Worm (Caenorhabditis elegans): Measurements from ENCODE around the gene B0280.2.

The B0280.2 gene

ce11 chrIII:7124364-7124763 lies at the start of gene B0280.2:
B0280.2 (plus strand) TSS chrIII:7124664.
- TF ChIP-seq flt-1 (GFP tag; IDR thresholded peaks at IDR 0.05) (no peak), ref-1 (GFP tag; conservative IDR thresholded peaks at IDR 0.05) (no peak), ztf-23 (GFP tag; IDR thresholded peaks at IDR 0.05) (no peak), cog-1 (tag; optimal IDR thresholded peaks at IDR 0.05) (no peak), T22C8.4 (GFP tag; IDR thresholded peaks at IDR 0.05) (no peak), med-1 (GFP tag; optimal IDR thresholded peaks at IDR 0.05; ENCODE audit: insufficient read depth) (no peak), klf-2 (GFP tag; conservative IDR thresholded peaks at IDR 0.05) (no peak), tab-1 (GFP tag; IDR thresholded peaks at IDR 0.05) (no peak), ztf-29 (GFP tag; IDR thresholded peaks at IDR 0.05) (no peak)

- no peak for TF ChIP-seq med-1 (GFP tag; optimal IDR thresholded peaks at IDR 0.05; ENCODE audit: insufficient read depth)
- no peak for TF ChIP-seq T22C8.4 (GFP tag; IDR thresholded peaks at IDR 0.05)
- TF ChIP-seq cog-1 (tag; optimal IDR thresholded peaks at IDR 0.05) = no peak
- no peak for TF ChIP-seq flt-1 (GFP tag; IDR thresholded peaks at IDR 0.05)
- no peak for TF ChIP-seq klf-2 (GFP tag; conservative IDR thresholded peaks at IDR 0.05)
- TF ChIP-seq tab-1 (GFP tag; IDR thresholded peaks at IDR 0.05) = no peak
- no peak for TF ChIP-seq ref-1 (GFP tag; conservative IDR thresholded peaks at IDR 0.05)
- TF ChIP-seq ztf-23 (GFP tag; IDR thresholded peaks at IDR 0.05) = no peak
Observed at ce11 chrIII:7076386-7076785, 48.1 kb upstream of the B0280.2 start, which contains the start of gene ZK418.13. ZK418.13 (minus strand) TSS chrIII:7076486.

- TF ChIP-seq ref-1 (GFP tag; conservative IDR thresholded peaks at IDR 0.05) (no peak), klf-2 (GFP tag; conservative IDR thresholded peaks at IDR 0.05) (no peak), T22C8.4 (GFP tag; IDR thresholded peaks at IDR 0.05) (no peak), tab-1 (GFP tag; IDR thresholded peaks at IDR 0.05) (no peak), ztf-29 (GFP tag; IDR thresholded peaks at IDR 0.05) (no peak), flt-1 (GFP tag; IDR thresholded peaks at IDR 0.05) (no peak), ztf-23 (GFP tag; IDR thresholded peaks at IDR 0.05) (no peak)
Observed at ce11 chrIII:7078737-7079136, 45.7 kb upstream of the B0280.2 start, which contains the start of gene ZK418.6. ZK418.6 (minus strand) TSS chrIII:7078837.

ce11 chrIII:7080689-7081088 lies 43.8 kb upstream of the B0280.2 start, which contains the start of gene ZK418.7:
ZK418.7 (minus strand) TSS chrIII:7080789.
- TF ChIP-seq med-1 (GFP tag; optimal IDR thresholded peaks at IDR 0.05; ENCODE audit: insufficient read depth) (no peak), ztf-29 (GFP tag; IDR thresholded peaks at IDR 0.05) (no peak), tab-1 (GFP tag; IDR thresholded peaks at IDR 0.05) (no peak), T22C8.4 (GFP tag; IDR thresholded peaks at IDR 0.05) (no peak), ztf-23 (GFP tag; IDR thresholded peaks at IDR 0.05) (no peak), flt-1 (GFP tag; IDR thresholded peaks at IDR 0.05) (no peak), ref-1 (GFP tag; conservative IDR thresholded peaks at IDR 0.05) (no peak), cog-1 (tag; optimal IDR thresholded peaks at IDR 0.05) (no peak), klf-2 (GFP tag; conservative IDR thresholded peaks at IDR 0.05) (no peak)

ce11 chrIII:7081488-7081887 lies 43.0 kb upstream of the B0280.2 start:
- no peak for TF ChIP-seq tab-1 (GFP tag; IDR thresholded peaks at IDR 0.05)
- TF ChIP-seq flt-1 (GFP tag; IDR thresholded peaks at IDR 0.05) = no peak
- no peak for TF ChIP-seq cog-1 (tag; optimal IDR thresholded peaks at IDR 0.05)
- TF ChIP-seq med-1 (GFP tag; optimal IDR thresholded peaks at IDR 0.05; ENCODE audit: insufficient read depth) = no peak
- TF ChIP-seq T22C8.4 (GFP tag; IDR thresholded peaks at IDR 0.05) = no peak

- TF ChIP-seq ztf-23 (GFP tag; IDR thresholded peaks at IDR 0.05) = no peak
- TF ChIP-seq klf-2 (GFP tag; conservative IDR thresholded peaks at IDR 0.05) = no peak
- no peak for TF ChIP-seq cog-1 (tag; optimal IDR thresholded peaks at IDR 0.05)
- TF ChIP-seq T22C8.4 (GFP tag; IDR thresholded peaks at IDR 0.05) = no peak
- TF ChIP-seq med-1 (GFP tag; optimal IDR thresholded peaks at IDR 0.05; ENCODE audit: insufficient read depth) = no peak
- TF ChIP-seq tab-1 (GFP tag; IDR thresholded peaks at IDR 0.05) = no peak
- no peak for TF ChIP-seq flt-1 (GFP tag; IDR thresholded peaks at IDR 0.05)
- no peak for TF ChIP-seq ref-1 (GFP tag; conservative IDR thresholded peaks at IDR 0.05)
- TF ChIP-seq ztf-29 (GFP tag; IDR thresholded peaks at IDR 0.05) = no peak
Observed at ce11 chrIII:7083106-7083505, 41.4 kb upstream of the B0280.2 start.

- no peak for TF ChIP-seq cog-1 (tag; optimal IDR thresholded peaks at IDR 0.05)
- no peak for TF ChIP-seq med-1 (GFP tag; optimal IDR thresholded peaks at IDR 0.05; ENCODE audit: insufficient read depth)
- no peak for TF ChIP-seq ztf-23 (GFP tag; IDR thresholded peaks at IDR 0.05)
- no peak for TF ChIP-seq ztf-29 (GFP tag; IDR thresholded peaks at IDR 0.05)
- TF ChIP-seq tab-1 (GFP tag; IDR thresholded peaks at IDR 0.05) = no peak
- TF ChIP-seq ref-1 (GFP tag; conservative IDR thresholded peaks at IDR 0.05) = no peak
- TF ChIP-seq T22C8.4 (GFP tag; IDR thresholded peaks at IDR 0.05) = no peak
Observed at ce11 chrIII:7084908-7085307, 39.6 kb upstream of the B0280.2 start, which contains the start of gene tofu-7. tofu-7 (minus strand) TSS chrIII:7085018.

- no peak for TF ChIP-seq ref-1 (GFP tag; conservative IDR thresholded peaks at IDR 0.05)
- TF ChIP-seq klf-2 (GFP tag; conservative IDR thresholded peaks at IDR 0.05) = no peak
- no peak for TF ChIP-seq tab-1 (GFP tag; IDR thresholded peaks at IDR 0.05)
- TF ChIP-seq cog-1 (tag; optimal IDR thresholded peaks at IDR 0.05) = no peak
- TF ChIP-seq flt-1 (GFP tag; IDR thresholded peaks at IDR 0.05) = no peak
- TF ChIP-seq T22C8.4 (GFP tag; IDR thresholded peaks at IDR 0.05) = no peak
- TF ChIP-seq ztf-29 (GFP tag; IDR thresholded peaks at IDR 0.05) = no peak
- no peak for TF ChIP-seq med-1 (GFP tag; optimal IDR thresholded peaks at IDR 0.05; ENCODE audit: insufficient read depth)
- TF ChIP-seq ztf-23 (GFP tag; IDR thresholded peaks at IDR 0.05) = no peak
Observed at ce11 chrIII:7087180-7087579, 37.3 kb upstream of the B0280.2 start.

ce11 chrIII:7087691-7088323 lies 36.7 kb upstream of the B0280.2 start, which contains the start of gene fubl-2:
fubl-2 (minus strand) TSS chrIII:7087741.
- TF ChIP-seq ztf-23 (GFP tag; IDR thresholded peaks at IDR 0.05) (0 out of 2 replicates have a peak, but pooled peaks have one; percentile 27), klf-2 (GFP tag; conservative IDR thresholded peaks at IDR 0.05) (no peak)

ce11 chrIII:7090545-7090944 lies 33.9 kb upstream of the B0280.2 start, which contains the start of gene ZK418.10:
ZK418.10 (minus strand) TSS chrIII:7090692.
- TF ChIP-seq tab-1 (GFP tag; IDR thresholded peaks at IDR 0.05) = no peak
- TF ChIP-seq flt-1 (GFP tag; IDR thresholded peaks at IDR 0.05) = no peak
- no peak for TF ChIP-seq T22C8.4 (GFP tag; IDR thresholded peaks at IDR 0.05)
- TF ChIP-seq ztf-29 (GFP tag; IDR thresholded peaks at IDR 0.05) = no peak
- no peak for TF ChIP-seq cog-1 (tag; optimal IDR thresholded peaks at IDR 0.05)
- no peak for TF ChIP-seq klf-2 (GFP tag; conservative IDR thresholded peaks at IDR 0.05)
- TF ChIP-seq med-1 (GFP tag; optimal IDR thresholded peaks at IDR 0.05; ENCODE audit: insufficient read depth) = no peak
- TF ChIP-seq ztf-23 (GFP tag; IDR thresholded peaks at IDR 0.05) = no peak
- TF ChIP-seq ref-1 (GFP tag; conservative IDR thresholded peaks at IDR 0.05) = no peak

All from whole organism, midembryonic.